Worm (Caenorhabditis elegans) whole organism, L4/young adult: ENCODE results near the gene nhr-56.

Experiments
- W03F9.2 ChIP-seq: fragments of 150-350 bp; optimal IDR thresholded peaks from 2 replicates; lab custom pipeline; 2014; ENCODE audit warnings: missing biosample characterization, missing genetic modification characterization
- dao-5 ChIP-seq: sonication (generic microtip); optimal IDR thresholded peaks from 2 replicates; lab custom pipeline; 2016; ENCODE audit warnings: missing genotype, missing genetic modification characterization, moderate library complexity, missing compliant biosample characterization
- him-1 ChIP-seq: sonication (generic microtip); optimal IDR thresholded peaks from 2 replicates; lab custom pipeline; 2016; ENCODE audit warnings: missing genotype, missing genetic modification reagents, missing genetic modification characterization, missing compliant biosample characterization

The nhr-56 gene

ce11 chrV:2201240-2201639, 17.6 kb upstream of the nhr-56 start, which contains the start of gene cyp-32B1:
Gene cyp-32B1 (minus strand): TSS chrV:2201415.
- TF ChIP-seq him-1 (tag; lab: Kevin White, UChicago) (no peak), dao-5 (tag; lab: Kevin White, UChicago) (no peak), W03F9.2 (tag; lab: Kevin White, UChicago) (no peak)

- TF ChIP-seq him-1 (tag; lab: Kevin White, UChicago) (no peak), dao-5 (tag; lab: Kevin White, UChicago) (no peak), W03F9.2 (tag; lab: Kevin White, UChicago) (no peak)
These were observed 14.7 kb upstream of the nhr-56 start, which contains the start of gene cyp-33C12 for ce11 chrV:2204080-2204479. Gene cyp-33C12 (minus strand): TSS chrV:2204400.

ce11 chrV:2206181-2206580, 12.6 kb upstream of the nhr-56 start, which contains the start of gene srt-40:
Gene srt-40 (minus strand): TSS chrV:2206281.
- TF ChIP-seq him-1 (tag; lab: Kevin White, UChicago) (no peak), W03F9.2 (tag; lab: Kevin White, UChicago) (no peak), dao-5 (tag; lab: Kevin White, UChicago) (no peak)

DNA sequence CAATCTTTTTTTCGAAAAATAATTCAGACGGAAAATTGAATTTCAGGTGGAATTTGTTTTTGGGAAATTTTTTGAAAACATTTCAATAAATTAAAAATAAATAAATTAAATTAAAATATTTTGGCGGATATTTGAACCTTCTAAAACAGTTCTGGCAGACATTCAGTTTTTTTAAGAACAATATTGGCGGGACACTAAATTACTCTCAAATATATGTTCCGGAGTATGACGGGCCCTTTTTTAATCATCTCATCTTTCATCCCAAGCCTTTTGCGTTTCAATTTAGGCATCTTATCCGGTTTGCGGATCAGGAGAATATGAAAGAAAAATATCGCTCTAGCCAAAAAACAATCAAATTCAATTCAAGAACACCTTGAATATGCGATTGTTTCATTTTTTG, 12.0 kb upstream of the nhr-56 start, which contains the start of gene svh-11:
TSS of gene svh-11 (plus strand) at position 301 of the 400 bp plus-strand sequence.
- no peak for TF ChIP-seq W03F9.2 (tag; lab: Kevin White, UChicago)
- no peak for TF ChIP-seq dao-5 (tag; lab: Kevin White, UChicago)
- TF ChIP-seq him-1 (tag; lab: Kevin White, UChicago), result no peak

DNA sequence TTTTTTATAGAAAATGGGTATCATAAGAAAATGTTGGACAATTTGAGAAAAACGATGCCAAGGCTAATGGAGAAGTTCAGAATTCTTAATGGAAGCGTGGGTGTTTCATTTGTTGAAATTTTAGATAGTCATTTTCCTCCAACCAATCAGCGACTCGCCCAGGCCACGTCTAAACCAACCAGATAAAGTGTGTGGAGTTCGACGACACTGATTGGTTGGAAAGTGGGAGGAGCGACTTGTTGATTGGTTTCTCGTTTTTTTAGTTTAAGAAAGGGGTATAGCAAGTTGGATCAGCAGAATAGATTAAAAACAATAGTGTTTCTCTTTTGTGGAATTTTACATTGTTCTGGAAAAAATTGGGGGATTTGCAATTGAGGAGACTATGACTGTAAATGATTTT, 11.3 kb upstream of the nhr-56 start:
- no peak for TF ChIP-seq dao-5 (tag; lab: Kevin White, UChicago)
- no peak for TF ChIP-seq him-1 (tag; lab: Kevin White, UChicago)
- TF ChIP-seq W03F9.2 (tag; lab: Kevin White, UChicago), result no peak

ce11 chrV:2211936-2212335, 6.9 kb upstream of the nhr-56 start, which contains the start of gene nhr-133:
Gene nhr-133 (minus strand): TSS chrV:2212118.
- TF ChIP-seq W03F9.2 (tag; lab: Kevin White, UChicago) (no peak), dao-5 (tag; lab: Kevin White, UChicago) (no peak), him-1 (tag; lab: Kevin White, UChicago) (no peak)

DNA sequence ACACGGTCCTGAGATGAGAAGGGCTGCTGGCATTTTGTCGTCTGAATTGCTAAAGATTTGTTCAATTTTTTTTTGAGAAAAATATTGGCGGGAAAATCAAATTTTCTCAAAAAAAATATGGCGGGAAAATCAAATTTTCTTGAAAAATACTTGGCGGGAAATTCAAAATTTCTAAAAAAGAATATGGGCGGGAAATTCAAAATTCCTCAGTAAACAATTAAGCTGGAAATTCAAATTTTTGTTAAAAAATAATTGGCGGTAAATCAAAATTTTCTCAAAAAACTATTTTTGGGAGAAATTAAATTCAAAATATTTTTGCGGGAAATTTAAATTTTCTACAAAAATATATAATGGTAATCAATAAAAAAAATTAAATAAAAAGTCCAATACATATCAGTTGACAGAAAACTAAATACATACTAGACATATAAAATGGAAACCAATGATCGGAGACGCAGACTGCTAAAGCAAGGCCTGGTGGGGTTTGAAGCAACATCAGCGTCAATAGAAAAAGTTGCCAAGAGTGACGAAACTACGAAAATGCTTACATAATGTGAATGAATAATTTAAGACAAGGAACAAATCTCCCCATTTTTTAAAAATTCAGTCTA, 4.3 kb upstream of the nhr-56 start, which contains the start of gene nhr-184:
TSS of gene nhr-184 (minus strand) at position 51 of the 611 bp plus-strand sequence.
- TF ChIP-seq dao-5 (tag; lab: Kevin White, UChicago) (no peak), him-1 (tag; lab: Kevin White, UChicago) (no peak), W03F9.2 (tag; lab: Kevin White, UChicago) (peak; percentile 33)

DNA sequence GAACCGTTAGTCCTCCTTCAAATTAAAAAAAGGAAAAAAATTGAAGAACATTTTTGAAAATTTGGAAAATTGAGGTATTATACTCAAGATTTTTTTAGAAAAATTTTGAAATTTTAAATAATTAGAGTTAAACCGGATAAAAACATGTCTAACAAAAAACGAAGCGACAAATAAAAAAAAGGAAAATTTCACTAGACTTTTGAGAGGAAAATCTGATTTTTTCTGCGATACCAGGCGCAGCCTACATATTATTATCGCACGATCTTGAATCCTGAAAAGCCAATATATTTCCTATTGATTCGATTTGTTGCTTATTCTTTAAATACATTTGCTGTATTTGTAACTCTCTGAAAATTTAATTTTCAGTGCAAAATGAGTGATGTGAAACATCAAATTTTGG, 3.5 kb upstream of the nhr-56 start, which contains the start of gene nstp-8:
TSS of gene nstp-8 (plus strand) at position 301 of the 400 bp plus-strand sequence.
- no peak for TF ChIP-seq W03F9.2 (tag; lab: Kevin White, UChicago)
- no peak for TF ChIP-seq him-1 (tag; lab: Kevin White, UChicago)
- TF ChIP-seq dao-5 (tag; lab: Kevin White, UChicago), result no peak

- TF ChIP-seq him-1 (tag; lab: Kevin White, UChicago) (no peak), dao-5 (tag; lab: Kevin White, UChicago) (no peak), W03F9.2 (tag; lab: Kevin White, UChicago) (no peak)
These were observed 1.9 kb upstream of the nhr-56 start for ce11 chrV:2216927-2217326.

- TF ChIP-seq W03F9.2 (tag; lab: Kevin White, UChicago), result no peak
These were observed 3.0 kb downstream of the nhr-56 start, which contains the start of gene nhr-128 for ce11 chrV:2221764-2222163. Gene nhr-128 (plus strand): TSS chrV:2222064.

- TF ChIP-seq him-1 (tag; lab: Kevin White, UChicago) (no peak), W03F9.2 (tag; lab: Kevin White, UChicago) (no peak), dao-5 (tag; lab: Kevin White, UChicago) (no peak)
These were observed 6.3 kb downstream of the nhr-56 start, which contains the start of gene nhr-103 for ce11 chrV:2225130-2225529. Gene nhr-103 (plus strand): TSS chrV:2225430.

ce11 chrV:2226903-2227302, 8.1 kb downstream of the nhr-56 start, which contains the start of gene nhr-18:
Gene nhr-18 (plus strand): TSS chrV:2227203.
- TF ChIP-seq him-1 (tag; lab: Kevin White, UChicago) (no peak), W03F9.2 (tag; lab: Kevin White, UChicago) (no peak), dao-5 (tag; lab: Kevin White, UChicago) (no peak)

DNA sequence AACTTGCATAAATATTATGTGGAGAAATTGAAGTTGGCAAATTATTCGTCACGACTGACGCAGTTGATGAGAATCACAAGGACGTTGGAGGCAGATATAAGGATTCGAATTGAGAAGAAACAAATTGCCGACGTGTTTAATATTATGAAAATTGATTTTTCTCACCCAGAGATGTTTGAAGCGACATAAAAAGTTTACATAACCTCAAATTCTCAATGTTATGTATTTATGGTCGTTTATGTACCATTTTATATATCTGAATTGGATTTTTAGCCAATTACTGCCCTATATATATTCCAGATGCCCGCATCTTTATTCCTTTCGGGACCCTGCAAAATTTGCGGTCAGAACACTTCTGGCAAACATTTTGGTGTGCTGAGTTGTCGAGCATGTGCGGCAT, 10.0 kb downstream of the nhr-56 start, which contains the start of gene nhr-126:
TSS of gene nhr-126 (plus strand) at position 301 of the 400 bp plus-strand sequence.
- TF ChIP-seq W03F9.2 (tag; lab: Kevin White, UChicago), result no peak
- no peak for TF ChIP-seq dao-5 (tag; lab: Kevin White, UChicago)
- no peak for TF ChIP-seq him-1 (tag; lab: Kevin White, UChicago)
